Fruit fly (Drosophila melanogaster) ovary, adult (tissue): ENCODE results near the gene Hap40.

Experiments
- CG17801 ChIP-seq: fragments of 200-800 bp; optimal IDR thresholded peaks from 2 replicates; lab custom pipeline; 2019; ENCODE audit warnings: missing biosample characterization, mild to moderate bottlenecking, missing genetic modification characterization, moderate library complexity; ENCODE audit not compliant: partially characterized antibody

Hap40 gene

DNA sequence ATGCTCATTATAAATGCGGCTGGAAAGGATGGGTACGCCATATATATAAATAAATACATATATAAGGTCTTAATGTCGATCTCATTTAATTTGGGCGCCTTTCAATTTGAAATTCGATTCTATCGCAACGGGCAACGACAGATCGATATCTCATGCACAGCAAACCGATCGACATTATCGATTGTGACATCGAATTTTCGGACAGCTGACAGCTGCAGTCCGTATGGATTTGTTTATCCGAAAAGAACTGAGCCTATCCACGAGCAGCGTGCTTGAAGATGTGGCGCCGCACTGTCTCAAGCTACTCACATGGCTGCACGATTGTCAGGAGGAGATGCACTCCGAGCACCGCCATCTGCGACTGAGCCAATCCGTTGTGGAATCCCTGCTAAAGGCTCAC is 28.0 kb downstream of the Hap40 start, which contains the start of gene CG8191:
Gene CG8191, plus strand, starts transcription at position 211 of the 400 bp plus-strand sequence.
- no peak for TF ChIP-seq CG17801 (GFP tag; lab: Kevin White, UChicago)

DNA sequence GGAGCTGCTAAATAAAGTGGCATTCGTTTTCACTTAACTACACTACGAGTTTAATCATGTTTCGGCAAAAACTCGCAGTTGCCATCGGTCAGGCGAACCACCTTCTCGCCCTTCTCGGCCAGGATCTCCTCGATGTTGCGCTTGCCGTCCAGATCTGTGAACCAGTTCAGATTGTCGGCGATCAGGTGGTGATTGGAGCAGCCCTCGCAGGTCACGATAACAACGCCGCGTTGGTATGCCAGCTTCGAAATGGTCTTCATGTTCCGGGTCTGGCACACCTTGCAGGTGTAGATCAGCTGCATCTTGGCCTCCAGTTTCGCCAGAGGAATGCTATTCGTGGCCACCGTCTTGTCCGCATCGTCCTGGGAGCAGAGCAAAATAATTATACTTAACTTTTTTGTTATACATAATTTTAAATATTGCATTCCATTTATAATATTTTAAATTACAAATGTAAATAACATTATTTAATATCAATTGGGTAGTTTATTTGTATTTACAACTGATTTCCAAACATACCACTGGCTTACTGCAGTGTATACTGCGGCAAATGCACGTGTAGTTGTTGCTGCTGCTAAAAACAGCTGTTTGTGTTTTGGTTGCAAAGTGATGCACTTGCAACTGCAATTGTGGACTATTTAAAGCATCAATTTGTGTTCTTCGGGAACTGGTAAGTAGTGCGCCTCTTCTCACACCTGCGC is 29.4 kb downstream of the Hap40 start:
- no peak for TF ChIP-seq CG17801 (GFP tag; lab: Kevin White, UChicago)

DNA sequence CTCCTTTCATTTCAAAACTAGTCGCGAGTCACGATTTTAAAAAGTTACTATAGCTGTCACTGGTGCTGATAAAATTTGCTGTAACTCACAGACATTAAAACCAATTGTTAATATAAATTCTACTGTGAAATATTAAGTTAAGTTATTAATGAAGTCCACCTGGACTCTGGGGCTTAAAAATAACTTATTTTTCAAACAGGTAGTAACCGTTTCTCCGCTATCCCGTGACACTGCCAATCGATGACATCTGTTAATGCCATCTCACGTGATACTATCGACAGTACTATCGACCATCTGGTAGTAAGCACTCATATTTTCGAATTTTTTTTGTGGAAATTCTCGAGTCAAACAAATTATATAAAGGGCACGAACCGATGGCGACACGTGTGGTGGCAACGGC is 30.1 kb downstream of the Hap40 start, which contains the start of the genes CG12379 and MagR:
Gene CG12379, minus strand, starts transcription at position 2 of the 400 bp plus-strand sequence.
Gene MagR, plus strand, starts transcription at position 276 of the 400 bp plus-strand sequence.
- TF ChIP-seq CG17801 (GFP tag; lab: Kevin White, UChicago), result peak; percentile 66

DNA sequence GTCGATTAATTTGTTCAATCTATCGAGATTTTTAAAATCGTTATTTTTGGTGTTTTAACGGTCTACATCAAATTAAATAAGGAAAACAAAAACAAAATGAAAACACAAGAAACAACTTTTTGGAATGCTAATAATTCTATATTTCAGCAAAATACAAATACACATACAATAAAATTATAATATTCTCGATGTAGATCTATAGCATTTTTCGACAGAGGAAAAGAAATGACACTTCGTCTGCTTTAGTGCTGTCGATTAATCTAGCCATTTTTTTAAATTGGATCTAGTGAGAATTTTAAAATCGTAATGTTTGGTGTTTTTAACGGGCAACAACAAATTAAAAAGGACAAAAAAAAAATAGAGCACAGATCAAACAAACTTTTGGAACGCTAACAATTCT is 33.2 kb downstream of the Hap40 start, which contains the start of gene Arp6:
Gene Arp6, minus strand, starts transcription at position 11 of the 400 bp plus-strand sequence.
- TF ChIP-seq CG17801 (GFP tag; lab: Kevin White, UChicago), result peak; percentile 17

DNA sequence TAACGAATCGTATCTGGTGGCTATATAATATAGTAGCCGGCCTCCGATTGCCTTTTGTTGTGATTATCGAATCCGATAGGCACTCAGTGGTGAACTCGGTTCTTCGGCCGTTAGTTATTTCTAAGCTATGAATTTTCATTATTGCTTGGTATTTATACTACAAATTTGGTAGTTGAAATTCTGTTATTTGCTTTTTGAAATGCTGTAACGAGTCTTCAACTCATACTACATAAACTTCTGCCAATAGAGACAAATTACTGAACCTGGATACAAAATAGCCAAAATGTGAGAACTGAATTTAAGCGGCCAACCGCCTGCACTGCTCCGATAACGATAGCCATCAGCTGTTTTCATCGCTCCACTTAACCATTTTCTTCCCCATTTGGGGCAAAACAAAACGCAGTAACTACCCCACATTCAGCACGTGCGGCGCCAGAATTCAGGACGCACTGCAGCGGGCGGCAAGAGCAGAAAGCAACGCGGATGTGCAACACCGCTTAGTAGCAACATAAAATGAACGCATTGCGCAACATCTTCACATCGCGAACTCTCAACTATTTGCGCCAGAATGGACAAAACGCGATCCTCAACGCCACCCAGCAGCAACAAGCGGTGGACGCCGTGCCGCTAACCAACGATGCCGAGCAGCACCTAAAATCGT is 35.1 kb downstream of the Hap40 start, which contains the start of the genes CG11679 and CG8206:
Gene CG11679, minus strand, starts transcription at position 65 of the 661 bp plus-strand sequence.
Gene CG8206, plus strand, starts transcription at position 341 of the 661 bp plus-strand sequence.
- TF ChIP-seq CG17801 (GFP tag; lab: Kevin White, UChicago), result peak; percentile 79

DNA sequence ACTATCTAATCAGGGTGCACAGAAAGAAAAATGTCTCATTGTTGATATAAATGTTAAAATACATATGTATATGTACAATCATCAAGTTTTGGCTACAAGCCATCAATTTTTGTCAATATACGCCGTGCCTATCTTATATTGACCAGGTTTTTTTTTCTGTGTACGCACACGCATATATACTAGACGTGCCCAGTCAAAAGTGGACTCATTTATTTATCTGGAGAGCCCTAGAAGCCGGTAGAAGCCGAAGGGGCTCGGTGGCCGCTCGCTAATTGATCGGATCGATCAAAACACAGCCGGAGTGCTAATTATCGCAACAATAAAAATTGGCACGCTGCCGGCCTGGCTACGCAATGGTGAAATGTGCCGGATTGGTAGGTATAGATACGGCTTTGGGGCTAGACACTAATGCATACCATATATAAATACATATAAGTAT is 36.4 kb downstream of the Hap40 start:
- peak; percentile 8 for TF ChIP-seq CG17801 (GFP tag; lab: Kevin White, UChicago)

DNA sequence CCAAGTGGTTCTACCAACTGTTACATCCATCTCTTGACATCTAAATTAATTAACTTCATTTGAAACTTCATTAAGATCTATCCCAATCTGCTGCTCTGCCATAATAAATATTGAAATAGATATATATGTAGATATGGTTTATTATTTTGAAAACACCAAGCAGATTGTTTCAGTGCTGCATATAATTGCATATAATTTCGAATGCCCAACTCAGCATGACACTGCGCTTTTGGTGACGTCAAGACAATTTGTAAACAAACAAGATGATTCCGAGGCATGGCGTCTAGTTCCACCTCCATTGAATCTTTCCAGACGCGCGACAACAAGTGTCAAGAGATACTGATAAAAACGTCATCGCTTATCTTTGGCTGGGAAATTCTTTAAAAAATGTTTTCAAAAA is 37.0 kb downstream of the Hap40 start:
- no peak for TF ChIP-seq CG17801 (GFP tag; lab: Kevin White, UChicago)

DNA sequence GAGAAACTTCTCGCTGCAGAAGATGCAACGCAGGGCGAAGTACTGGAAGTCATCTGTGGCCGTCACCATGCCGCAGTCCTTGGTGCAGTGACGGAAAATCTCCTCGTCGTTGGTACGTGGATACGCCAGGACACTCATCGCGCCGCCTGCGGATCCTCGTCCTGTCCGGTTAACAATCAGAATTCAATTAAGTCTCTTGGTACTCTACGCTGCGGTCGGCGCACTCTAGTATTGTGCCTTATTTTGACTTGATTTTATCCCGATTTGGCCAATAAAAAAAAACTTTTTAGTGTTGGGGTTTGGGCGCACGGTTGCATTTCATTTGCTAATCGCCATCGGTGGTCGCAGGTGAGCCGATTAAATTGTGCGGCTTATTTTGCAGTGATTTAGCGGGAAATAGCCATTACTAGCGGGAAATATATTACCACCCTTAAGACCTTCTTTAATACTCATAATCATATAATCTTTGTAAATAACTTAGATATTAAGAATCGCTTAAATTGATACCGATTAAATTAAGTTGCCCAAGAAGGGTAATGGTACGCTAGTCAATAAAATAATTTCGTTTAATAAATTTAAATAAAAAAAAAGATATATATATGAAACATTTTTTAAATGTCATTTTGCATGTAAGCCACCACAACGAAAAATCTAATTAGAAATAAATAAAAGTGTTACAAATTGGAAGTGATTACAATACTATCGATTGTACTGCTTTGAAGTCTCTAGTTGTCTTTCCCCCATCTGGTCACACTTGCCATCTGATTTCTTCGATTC is 42.2 kb downstream of the Hap40 start, which contains the start of the genes CG8944 and CCT6:
Gene CG8944, minus strand, starts transcription at position 327 of the 777 bp plus-strand sequence.
Gene CCT6, plus strand, starts transcription at position 744 of the 777 bp plus-strand sequence.
- TF ChIP-seq CG17801 (GFP tag; lab: Kevin White, UChicago), result peak; percentile 8

DNA sequence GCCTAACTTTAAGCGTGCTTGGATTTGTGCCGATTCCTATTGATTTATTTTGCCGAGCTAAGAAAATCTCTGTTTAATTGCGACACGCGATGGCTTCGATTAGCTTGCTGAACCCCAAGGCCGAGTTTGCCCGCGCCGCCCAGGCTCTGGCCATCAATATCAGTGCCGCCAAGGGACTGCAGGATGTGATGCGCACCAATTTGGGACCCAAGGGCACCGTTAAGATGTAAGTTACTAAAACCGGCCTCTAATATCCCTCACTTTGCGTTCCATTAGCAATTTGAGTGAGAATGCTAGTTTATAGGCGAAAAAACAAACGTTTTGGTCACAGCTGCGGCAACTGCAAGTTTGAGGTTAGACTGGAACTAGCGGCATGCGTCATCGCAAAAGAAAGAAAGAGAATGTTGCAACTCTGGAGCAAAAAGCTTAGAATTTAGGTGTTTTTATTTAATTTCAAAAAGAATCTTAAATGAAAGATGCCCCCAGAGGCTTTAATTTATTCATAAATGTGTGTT is 42.8 kb downstream of the Hap40 start:
- TF ChIP-seq CG17801 (GFP tag; lab: Kevin White, UChicago), result no peak

DNA sequence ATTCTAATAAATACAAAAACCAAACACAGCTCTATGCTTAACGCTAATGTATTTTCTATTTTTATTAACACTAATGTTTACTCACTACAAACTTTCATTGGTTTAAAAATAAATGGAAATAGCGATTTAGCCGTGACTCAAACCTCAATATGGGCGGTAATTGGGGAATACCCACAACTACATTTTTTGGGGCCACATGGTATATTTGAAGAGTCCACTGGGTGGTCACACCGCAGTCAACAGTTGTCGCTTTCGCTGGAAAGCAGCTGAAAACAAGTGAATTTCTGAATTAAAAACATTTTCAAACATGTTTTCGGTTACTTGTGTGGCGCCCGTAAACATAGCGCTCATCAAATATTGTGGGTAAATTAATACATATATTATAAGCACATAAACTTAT is 45.0 kb downstream of the Hap40 start, which contains the start of gene Mvd:
Gene Mvd, plus strand, starts transcription at position 222 of the 400 bp plus-strand sequence.
- TF ChIP-seq CG17801 (GFP tag; lab: Kevin White, UChicago), result peak; percentile 52
